Fruit fly (Drosophila melanogaster) whole organism, adult: ENCODE results near the gene Cwc25.
A peak's percentile ranks its signal among the peaks of the same experiment; 100 is the strongest.

Experiments used
- CG11617 ChIP-seq: fragments of 200-800 bp; sonication (Bioruptor generic); optimal IDR thresholded peaks from 2 replicates; lab custom pipeline; 2017; ENCODE audit warnings: mild to moderate bottlenecking, missing biosample characterization, missing genetic modification reagents, missing genetic modification characterization
- CG12768 ChIP-seq: fragments of 200-800 bp; sonication (Bioruptor generic); optimal IDR thresholded peaks from 2 replicates; lab custom pipeline; 2017; ENCODE audit warnings: missing biosample characterization, missing genetic modification characterization, mild to moderate bottlenecking, moderate library complexity, missing genetic modification reagents
- CG14711 ChIP-seq: fragments of 200-800 bp; sonication (Bioruptor generic); optimal IDR thresholded peaks from 2 replicates; lab custom pipeline; 2018; ENCODE audit warnings: missing biosample characterization, mild to moderate bottlenecking, missing genetic modification characterization, moderate library complexity
- CG1620 ChIP-seq: fragments of 200-800 bp; sonication (Bioruptor generic); optimal IDR thresholded peaks from 2 replicates; lab custom pipeline; 2016; ENCODE audit warnings: missing biosample characterization, missing genetic modification characterization
- CG33017 ChIP-seq: fragments of 200-800 bp; sonication (Bioruptor generic); optimal IDR thresholded peaks from 2 replicates; lab custom pipeline; 2018; ENCODE audit warnings: missing biosample characterization, mild to moderate bottlenecking, missing genetic modification characterization, moderate library complexity
- CG5204 ChIP-seq: fragments of 200-800 bp; sonication (Bioruptor generic); optimal IDR thresholded peaks from 2 replicates; lab custom pipeline; 2016; ENCODE audit warnings: missing biosample characterization, missing genetic modification characterization
- CG7045 ChIP-seq: fragments of 200-800 bp; sonication (Bioruptor generic); optimal IDR thresholded peaks from 2 replicates; lab custom pipeline; 2017; ENCODE audit warnings: missing biosample characterization, mild to moderate bottlenecking, missing genetic modification characterization
- CG7101 ChIP-seq: fragments of 200-800 bp; sonication (Bioruptor generic); optimal IDR thresholded peaks from 2 replicates; lab custom pipeline; 2018; ENCODE audit warnings: missing biosample characterization, mild to moderate bottlenecking, missing genetic modification characterization, moderate library complexity
- Clk ChIP-seq: fragments of 200-800 bp; sonication (Bioruptor generic); optimal IDR thresholded peaks from 2 replicates; lab custom pipeline; 2017; ENCODE audit warnings: missing biosample characterization, missing genetic modification characterization
- Crg-1 ChIP-seq: fragments of 200-800 bp; sonication (Bioruptor generic); optimal IDR thresholded peaks from 2 replicates; lab custom pipeline; 2016; ENCODE audit warnings: missing biosample characterization, missing genetic modification characterization
- Hr96 ChIP-seq: fragments of 200-800 bp; sonication (Bioruptor generic); optimal IDR thresholded peaks from 2 replicates; lab custom pipeline; 2016; ENCODE audit warnings: missing biosample characterization, missing genetic modification characterization
- Mnt ChIP-seq: fragments of 200-800 bp; sonication (Bioruptor generic); optimal IDR thresholded peaks from 2 replicates; lab custom pipeline; 2016; ENCODE audit warnings: missing biosample characterization, mild to moderate bottlenecking, missing genetic modification characterization
- bab1 ChIP-seq: fragments of 200-800 bp; sonication (Bioruptor generic); optimal IDR thresholded peaks from 3 replicates; lab custom pipeline; 2019; ENCODE audit warnings: missing biosample characterization, mild to moderate bottlenecking, missing genetic modification characterization, moderate library complexity
- cic ChIP-seq: fragments of 200-800 bp; sonication (Bioruptor generic); optimal IDR thresholded peaks from 2 replicates; lab custom pipeline; 2017; ENCODE audit warnings: missing biosample characterization, mild to moderate bottlenecking, missing genetic modification characterization, moderate library complexity
- cnc ChIP-seq, 2 experiments: fragments of >200 bp; optimal IDR thresholded peaks; 2 replicates each; lab custom pipeline; 2017
- kay ChIP-seq: fragments of 200-800 bp; sonication (Bioruptor generic); peaks from one replicate; lab custom pipeline; 2016; ENCODE audit warnings: missing biosample characterization, missing genetic modification characterization, borderline replicate concordance
- ovo ChIP-seq: fragments of 200-800 bp; sonication (Bioruptor generic); optimal IDR thresholded peaks from 2 replicates; lab custom pipeline; 2016; ENCODE audit warnings: missing biosample characterization, missing genetic modification characterization
- pad ChIP-seq: fragments of 200-800 bp; sonication (Bioruptor generic); optimal IDR thresholded peaks from 3 replicates; lab custom pipeline; 2017; ENCODE audit warnings: missing biosample characterization, missing genetic modification characterization, mild to moderate bottlenecking, moderate library complexity, missing genetic modification reagents
- tj ChIP-seq: fragments of 200-800 bp; sonication (Bioruptor generic); optimal IDR thresholded peaks from 3 replicates; lab custom pipeline; 2017; ENCODE audit warnings: missing biosample characterization, mild to moderate bottlenecking, missing genetic modification characterization, moderate library complexity
- toe ChIP-seq: fragments of 200-800 bp; sonication (Bioruptor generic); optimal IDR thresholded peaks from 2 replicates; lab custom pipeline; 2016; ENCODE audit warnings: missing biosample characterization, missing genetic modification characterization

The Cwc25 gene

dm6 chr2L:2769476-2770185 lies 24.7 kb downstream of the Cwc25 start, which contains the start of the genes colt and HINT1:
Gene colt (minus strand): TSS chr2L:2770069.
Gene HINT1 (plus strand): TSS chr2L:2770135.
- TF ChIP-seq CG14711 (tag; lab: Kevin White, UChicago) (peak; percentile 52), Crg-1 (GFP tag; lab: Kevin White, UChicago) (no peak), ovo (GFP tag; lab: Kevin White, UChicago) (peak; percentile 20), toe (GFP tag; lab: Kevin White, UChicago) (peak; percentile 83), Hr96 (peak; percentile 76), CG12768 (GFP tag; lab: Kevin White, UChicago) (peak; percentile 92), cnc (optimal IDR thresholded peaks at IDR 0.05; lab: Kevin White, UChicago) (no peak), CG7045 (GFP tag; lab: Kevin White, UChicago) (peak; percentile 56), cic (GFP tag; lab: Kevin White, UChicago) (peak; percentile 59), CG11617 (GFP tag; lab: Kevin White, UChicago) (peak; percentile 77), Clk (GFP tag; lab: Kevin White, UChicago) (peak; percentile 56), CG1620 (peak; percentile 23), CG7101 (peak; percentile 40), bab1 (peak; percentile 10), pad (GFP tag; lab: Kevin White, UChicago) (peak; percentile 15), CG5204 (no peak), CG33017 (tag; lab: Kevin White, UChicago) (peak; percentile 27), kay (GFP tag; lab: Kevin White, UChicago) (no peak), Mnt (GFP tag; lab: Kevin White, UChicago) (peak; percentile 50), tj (GFP tag; lab: Kevin White, UChicago) (peak; percentile 61)

- TF ChIP-seq tj (GFP tag; lab: Kevin White, UChicago): no peak
These were observed 26.8 kb downstream of the Cwc25 start, which contains the start of gene CG15399 for dm6 chr2L:2771676-2772075. Gene CG15399 (minus strand): TSS chr2L:2771776.

DNA sequence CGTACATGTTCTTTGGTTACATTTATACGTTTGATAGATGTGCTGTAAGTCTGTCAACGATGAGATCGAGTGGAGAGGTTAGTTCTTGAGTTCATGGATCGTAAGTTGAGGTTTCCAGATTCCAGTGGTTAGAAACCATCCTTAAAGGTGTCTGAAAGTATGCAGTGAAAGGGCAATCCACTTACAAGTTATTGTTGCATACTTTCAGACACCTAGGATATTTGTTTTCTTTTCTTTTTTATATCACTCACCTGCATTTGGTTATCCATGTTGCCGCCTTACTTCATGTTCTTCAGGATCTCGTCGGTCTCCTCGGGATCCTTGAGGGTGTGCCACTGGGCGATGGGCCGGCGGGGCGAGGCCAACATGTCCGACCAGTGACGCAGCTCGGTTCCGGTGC lies 37.9 kb downstream of the Cwc25 start:
- TF ChIP-seq kay (GFP tag; lab: Kevin White, UChicago): no peak
- TF ChIP-seq pad (GFP tag; lab: Kevin White, UChicago): no peak
- TF ChIP-seq Mnt (GFP tag; lab: Kevin White, UChicago): no peak
- no peak for TF ChIP-seq cic (GFP tag; lab: Kevin White, UChicago)
- TF ChIP-seq CG5204: no peak
- no peak for TF ChIP-seq bab1
- TF ChIP-seq Clk (GFP tag; lab: Kevin White, UChicago): no peak
- no peak for TF ChIP-seq cnc (optimal IDR thresholded peaks at IDR 0.05; lab: Kevin White, UChicago)
